Fruit fly (Drosophila melanogaster): ENCODE results near the gene Naa15-16.

Gene Naa15-16

dm6 chrX:19495611-19496583 lies 16.1 kb downstream of the Naa15-16 start (continued):
- TF ChIP-seq Gsc (GFP tag; IDR thresholded peaks at IDR 0.05) (no peak), sna (GFP tag; IDR thresholded peaks at IDR 0.05; ENCODE audit: partially characterized antibody) (no peak), CG13624 (GFP tag; optimal IDR thresholded peaks at IDR 0.05) (peak; percentile 15), CG10209 (GFP tag; optimal IDR thresholded peaks at IDR 0.05) (peak; percentile 42), CG33557 (GFP tag; optimal IDR thresholded peaks at IDR 0.05) (no peak), CG2120 (GFP tag; optimal IDR thresholded peaks at IDR 0.05) (peak; percentile 78), ham (GFP tag; IDR thresholded peaks at IDR 0.05) (no peak), Six4 (GFP tag; optimal IDR thresholded peaks at IDR 0.05) (no peak), wdn (GFP tag; IDR thresholded peaks at IDR 0.05) (0 out of 2 replicates have a peak, but pooled peaks have one; percentile 47), CG17359 (tag; optimal IDR thresholded peaks at IDR 0.05) (peak; percentile 44), CkIIα-i1 (GFP tag; IDR thresholded peaks at IDR 0.05) (no peak), CG7987 (GFP tag; optimal IDR thresholded peaks at IDR 0.05) (no peak), knrl (GFP tag; IDR thresholded peaks at IDR 0.05; ENCODE audit: partially characterized antibody) (no peak; the same call in 2 of the 3 replicates), CG6791 (GFP tag; IDR thresholded peaks at IDR 0.05; ENCODE audit: partially characterized antibody) (no peak), Abd-B (GFP tag; optimal IDR thresholded peaks at IDR 0.05) (peak; percentile 37), CG3995 (GFP tag; optimal IDR thresholded peaks at IDR 0.05) (no peak), aop (GFP tag; IDR thresholded peaks at IDR 0.05) (no peak), CG1024 (GFP tag; IDR thresholded peaks at IDR 0.05) (no peak), B-H1 (GFP tag; IDR thresholded peaks at IDR 0.05) (peak; percentile 23; the same call in 1 of the 3 replicates), gt (GFP tag; IDR thresholded peaks at IDR 0.05) (no peak), CG43689 (GFP tag; IDR thresholded peaks at IDR 0.05) (no peak), sisA (GFP tag; IDR thresholded peaks at IDR 0.05) (peak; percentile 60), Optix (GFP tag; IDR thresholded peaks at IDR 0.05) (peak; percentile 35; the same call in 1 of the 3 replicates), Atf-2 (GFP tag; optimal IDR thresholded peaks at IDR 0.05) (peak; percentile 61), cad (GFP tag; optimal IDR thresholded peaks at IDR 0.05) (no peak), hbn (GFP tag; IDR thresholded peaks at IDR 0.05; ENCODE audit: partially characterized antibody) (no peak), CG30020 (tag; optimal IDR thresholded peaks at IDR 0.05) (no peak), Asciz (GFP tag; optimal IDR thresholded peaks at IDR 0.05) (no peak), CG1792 (GFP tag; optimal IDR thresholded peaks at IDR 0.05) (peak; percentile 19), CG1603 (tag; optimal IDR thresholded peaks at IDR 0.05) (peak; percentile 77), CG4707 (GFP tag; optimal IDR thresholded peaks at IDR 0.05) (no peak), CG7357 (GFP tag; IDR thresholded peaks at IDR 0.05) (peak; percentile 21; the same call in 1 of the 3 replicates), CG7786 (GFP tag; optimal IDR thresholded peaks at IDR 0.05) (peak; percentile 63), CG9932 (GFP tag; IDR thresholded peaks at IDR 0.05) (peak; percentile 67), cas (GFP tag; IDR thresholded peaks at IDR 0.05) (0 out of 2 replicates have a peak, but pooled peaks have one; percentile 17), CG4424 (GFP tag; optimal IDR thresholded peaks at IDR 0.05) (peak; percentile 18), Neu2 (GFP tag; optimal IDR thresholded peaks at IDR 0.05; ENCODE audit: borderline replicate concordance) (no peak), dmrt11E (tag; optimal IDR thresholded peaks at IDR 0.05) (peak; percentile 23), CG30403 (GFP tag; optimal IDR thresholded peaks at IDR 0.05) (peak; percentile 58), CG32767 (GFP tag; IDR thresholded peaks at IDR 0.05) (no peak), CG11085 (GFP tag; IDR thresholded peaks at IDR 0.05) (0 out of 2 replicates have a peak, but pooled peaks have one; percentile 28), ara (GFP tag; IDR thresholded peaks at IDR 0.05) (no peak), Pdp1 (GFP tag; optimal IDR thresholded peaks at IDR 0.05) (peak; percentile 56 to 71), CG2712 (tag; optimal IDR thresholded peaks at IDR 0.05) (peak; percentile 44), Xbp1 (GFP tag; optimal IDR thresholded peaks at IDR 0.05) (peak; percentile 52), CG15696 (tag; optimal IDR thresholded peaks at IDR 0.05) (peak; percentile 25), CG17328 (GFP tag; IDR thresholded peaks at IDR 0.05) (peak; percentile 49; the same call in 1 of the 2 replicates), salm (tag; optimal IDR thresholded peaks at IDR 0.05) (peak; percentile 8)

All from whole organism, embryonic.